Worm (Caenorhabditis elegans) whole organism, L1 larva: ENCODE data around the gene cua-1.

Experiments
- C04F5.9 ChIP-seq: sonication (generic microtip); optimal IDR thresholded peaks from 2 replicates; lab custom pipeline; 2016; ENCODE audit warnings: missing genetic modification characterization, missing compliant biosample characterization
- C16A3.4 ChIP-seq: fragments of 150-350 bp; optimal IDR thresholded peaks from 2 replicates; lab custom pipeline; 2014; ENCODE audit warnings: missing biosample characterization, missing genetic modification characterization
- F16B12.6 ChIP-seq: fragments of 150-350 bp; optimal IDR thresholded peaks from 2 replicates; lab custom pipeline; 2014; ENCODE audit warnings: missing biosample characterization, missing genetic modification characterization
- aha-1 ChIP-seq: fragments of 150-350 bp; optimal IDR thresholded peaks from 2 replicates; lab custom pipeline; 2014; ENCODE audit warnings: missing biosample characterization, missing genetic modification characterization
- alr-1 ChIP-seq: fragments of 200-800 bp; sonication (Bioruptor generic); optimal IDR thresholded peaks from 2 replicates; lab custom pipeline; 2018; ENCODE audit warnings: borderline replicate concordance, mild to moderate bottlenecking, missing genetic modification characterization, missing compliant biosample characterization
- blmp-1 ChIP-seq: fragments of 150-350 bp; optimal IDR thresholded peaks from 2 replicates; lab custom pipeline; 2014; ENCODE audit warnings: missing biosample characterization, missing genetic modification characterization
- ceh-82 ChIP-seq, 3 experiments: fragments of 150-350 bp in 1 of 3; sonication (generic microtip) in 2 of 3; optimal IDR thresholded peaks; 2 replicates each; lab custom pipeline; 2014 to 2017; ENCODE audit warnings: missing biosample characterization in 3 of 3, missing genetic modification characterization in 3 of 3
- ces-1 ChIP-seq: fragments of 150-350 bp; optimal IDR thresholded peaks from 2 replicates; lab custom pipeline; 2014; ENCODE audit warnings: missing biosample characterization, missing genetic modification reagents, missing genetic modification characterization
- dpl-1 ChIP-seq, 3 experiments: fragments of 150-350 bp in 2 of 3; sonication (generic microtip) in 1 of 3; optimal IDR thresholded peaks; 2 replicates each; lab custom pipeline; 2014 to 2017; ENCODE audit warnings: missing biosample characterization in 3 of 3, missing genetic modification characterization in 3 of 3, missing genetic modification reagents in 3 of 3
- dsc-1 ChIP-seq: sonication (generic microtip); optimal IDR thresholded peaks from 2 replicates; lab custom pipeline; 2016; ENCODE audit warnings: mild to moderate bottlenecking, missing genetic modification characterization, missing compliant biosample characterization
- efl-1 ChIP-seq, 4 experiments: fragments of 150-350 bp; optimal IDR thresholded peaks in 3 of 4; peaks in 1 of 4; 1 replicate in 1 of 4; 2 replicates in 3 of 4; lab custom pipeline; 2014; ENCODE audit warnings: missing biosample characterization in 2 of 4, missing genetic modification characterization in 2 of 4, missing genetic modification reagents in 2 of 4
- efl-3 ChIP-seq: fragments of 200-800 bp; sonication (Bioruptor generic); optimal IDR thresholded peaks from 2 replicates; lab custom pipeline; 2018; ENCODE audit warnings: mild to moderate bottlenecking, missing genetic modification characterization, missing compliant biosample characterization
- egl-13 ChIP-seq: sonication (generic microtip); optimal IDR thresholded peaks from 2 replicates; lab custom pipeline; 2016; ENCODE audit warnings: missing genotype, missing genetic modification reagents, missing genetic modification characterization, missing compliant biosample characterization
- egl-27 ChIP-seq, 2 experiments: fragments of 150-350 bp in 1 of 2; sonication (generic microtip); optimal IDR thresholded peaks; 3 replicates each; lab custom pipeline; 2017 to 2018; ENCODE audit warnings: missing biosample characterization in 2 of 2, missing genetic modification characterization in 2 of 2, missing genetic modification reagents in 2 of 2
- fkh-4 ChIP-seq: sonication (generic microtip); optimal IDR thresholded peaks from 2 replicates; lab custom pipeline; 2016; ENCODE audit warnings: missing compliant biosample characterization, missing genetic modification characterization, borderline replicate concordance
- fkh-8 ChIP-seq: sonication (generic microtip); optimal IDR thresholded peaks from 2 replicates; lab custom pipeline; 2016; ENCODE audit warnings: mild to moderate bottlenecking, missing genetic modification characterization, missing compliant biosample characterization
- hlh-17 ChIP-seq: fragments of 200-800 bp; sonication (Bioruptor generic); optimal IDR thresholded peaks from 2 replicates; lab custom pipeline; 2018; ENCODE audit warnings: missing genetic modification characterization, mild to moderate bottlenecking, missing compliant biosample characterization, moderate library complexity, borderline replicate concordance
- isw-1 ChIP-seq: fragments of 200-800 bp; sonication (Bioruptor generic); IDR thresholded peaks from 2 replicates; pipeline ENCODE4 v1.3.6; 2022; ENCODE audit warnings: missing genetic modification characterization, missing compliant biosample characterization
- lin-13 ChIP-seq: fragments of 150-350 bp; optimal IDR thresholded peaks from 2 replicates; lab custom pipeline; 2014; ENCODE audit warnings: missing biosample characterization, missing genetic modification reagents, missing genetic modification characterization
- lin-14 ChIP-seq: fragments of 200-800 bp; sonication (Bioruptor generic); optimal IDR thresholded peaks from 2 replicates; lab custom pipeline; 2018; ENCODE audit warnings: mild to moderate bottlenecking, missing genetic modification characterization, moderate library complexity, missing compliant biosample characterization
- lin-15B ChIP-seq: fragments of 150-350 bp; sonication (generic microtip); optimal IDR thresholded peaks from 3 replicates; lab custom pipeline; 2014; ENCODE audit warnings: missing biosample characterization, missing genetic modification characterization
- lin-35 ChIP-seq, 2 experiments: fragments of 150-350 bp; optimal IDR thresholded peaks; 2 replicates each; lab custom pipeline; 2014; ENCODE audit warnings: missing biosample characterization in 2 of 2, missing genetic modification characterization in 2 of 2, missing genetic modification reagents in 2 of 2
- lin-39 ChIP-seq: fragments of 150-350 bp; optimal IDR thresholded peaks from 2 replicates; lab custom pipeline; 2014; ENCODE audit warnings: missing biosample characterization, missing genetic modification reagents, missing genetic modification characterization
- lir-3 ChIP-seq: sonication (generic microtip); optimal IDR thresholded peaks from 2 replicates; lab custom pipeline; 2016; ENCODE audit warnings: mild to moderate bottlenecking, missing genetic modification characterization, moderate library complexity, missing compliant biosample characterization; ENCODE audit not compliant: poor library complexity
- lsy-2 ChIP-seq, 2 experiments: fragments of 150-350 bp; optimal IDR thresholded peaks; 2 replicates each; lab custom pipeline; 2014; ENCODE audit warnings: missing biosample characterization in 2 of 2, missing genetic modification characterization in 2 of 2
- mdl-1 ChIP-seq, 2 experiments: fragments of 150-350 bp; optimal IDR thresholded peaks; 2 replicates each; lab custom pipeline; 2014 to 2017; ENCODE audit warnings: missing biosample characterization in 2 of 2, missing genetic modification characterization in 2 of 2, inconsistent platforms in 1 of 2
- mef-2 ChIP-seq: fragments of 150-350 bp; optimal IDR thresholded peaks from 2 replicates; lab custom pipeline; 2014; ENCODE audit warnings: missing biosample characterization, missing genetic modification characterization
- mep-1 ChIP-seq: fragments of 150-350 bp; optimal IDR thresholded peaks from 2 replicates; lab custom pipeline; 2014; ENCODE audit warnings: missing biosample characterization, missing genetic modification characterization
- nhr-11 ChIP-seq: fragments of 150-350 bp; optimal IDR thresholded peaks from 2 replicates; lab custom pipeline; 2014; ENCODE audit warnings: missing biosample characterization, missing genetic modification characterization
- nhr-19 ChIP-seq: fragments of 200-800 bp; sonication (Bioruptor generic); conservative IDR thresholded peaks from 2 replicates; pipeline ENCODE4 v1.3.6; 2022; ENCODE audit warnings: missing genetic modification characterization, missing compliant biosample characterization
- nhr-20 ChIP-seq: sonication (generic microtip); optimal IDR thresholded peaks from 2 replicates; lab custom pipeline; 2016; ENCODE audit warnings: mild to moderate bottlenecking, missing genetic modification characterization, missing compliant biosample characterization
- nhr-28 ChIP-seq: fragments of 150-350 bp; optimal IDR thresholded peaks from 2 replicates; lab custom pipeline; 2014; ENCODE audit warnings: missing biosample characterization, missing genetic modification characterization
- nhr-76 ChIP-seq: sonication (generic microtip); optimal IDR thresholded peaks from 2 replicates; lab custom pipeline; 2017; ENCODE audit warnings: missing biosample characterization, missing genetic modification characterization
- nhr-85 ChIP-seq: sonication (generic microtip); peaks from one replicate; lab custom pipeline; 2016; ENCODE audit warnings: missing genetic modification characterization, inconsistent platforms, missing compliant biosample characterization
- pqm-1 ChIP-seq: sonication (generic microtip); optimal IDR thresholded peaks from 3 replicates; lab custom pipeline; 2017; ENCODE audit warnings: missing biosample characterization, missing genetic modification characterization
- rnt-1 ChIP-seq: sonication (generic microtip); optimal IDR thresholded peaks from 2 replicates; lab custom pipeline; 2016; ENCODE audit warnings: mild to moderate bottlenecking, missing genetic modification characterization, moderate library complexity, missing compliant biosample characterization
- snpc-4 ChIP-seq: fragments of 150-350 bp; optimal IDR thresholded peaks from 2 replicates; lab custom pipeline; 2014; ENCODE audit warnings: missing biosample characterization, missing genetic modification characterization
- sptf-1 ChIP-seq: fragments of 150-350 bp; optimal IDR thresholded peaks from 2 replicates; lab custom pipeline; 2014; ENCODE audit warnings: missing biosample characterization, missing genetic modification characterization
- tlp-1 ChIP-seq: fragments of 150-350 bp; optimal IDR thresholded peaks from 2 replicates; lab custom pipeline; 2014; ENCODE audit warnings: missing biosample characterization, missing genetic modification characterization
- unc-130 ChIP-seq: fragments of 150-350 bp; optimal IDR thresholded peaks from 2 replicates; lab custom pipeline; 2017; ENCODE audit warnings: missing biosample characterization, missing genetic modification characterization, inconsistent platforms
- unc-62 ChIP-seq: fragments of 150-350 bp; optimal IDR thresholded peaks from 2 replicates; lab custom pipeline; 2014; ENCODE audit warnings: missing biosample characterization, missing genetic modification reagents, missing genetic modification characterization
- unc-98 ChIP-seq: fragments of 200-800 bp; sonication (Bioruptor generic); IDR thresholded peaks from 2 replicates; pipeline ENCODE4 v1.3.6; 2022; ENCODE audit warnings: missing genetic modification characterization, missing compliant biosample characterization
- vab-15 ChIP-seq: sonication (generic microtip); optimal IDR thresholded peaks from 2 replicates; lab custom pipeline; 2017; ENCODE audit warnings: missing genotype, mild to moderate bottlenecking, missing genetic modification characterization, missing compliant biosample characterization
- zag-1 ChIP-seq: fragments of 150-350 bp; optimal IDR thresholded peaks from 2 replicates; lab custom pipeline; 2014; ENCODE audit warnings: missing biosample characterization, missing genetic modification characterization
- zip-4 ChIP-seq: fragments of 200-800 bp; sonication (Bioruptor generic); optimal IDR thresholded peaks from 2 replicates; lab custom pipeline; 2018; ENCODE audit warnings: mild to moderate bottlenecking, missing genetic modification characterization, moderate library complexity, missing compliant biosample characterization

cua-1 gene

ce11 chrIII:13462965-13463783, 8.1 kb upstream of the cua-1 start, which contains the start of gene ant-1.1 (continued):
- TF ChIP-seq lin-35 (GFP tag; optimal IDR thresholded peaks at IDR 0.05; lab: Kevin White, UChicago): peak; percentile 98
- peak; percentile 96 for TF ChIP-seq nhr-85 (tag; lab: Kevin White, UChicago)
- TF ChIP-seq alr-1 (tag; lab: Kevin White, UChicago): no peak
- peak; percentile 57 for TF ChIP-seq snpc-4 (tag; lab: Kevin White, UChicago)
- peak in 1 of 2 experiments; percentile 73 for TF ChIP-seq mdl-1 (tag; optimal IDR thresholded peaks at IDR 0.05; lab: Kevin White, UChicago)
- peak; percentile 93 for TF ChIP-seq lin-14
- peak; percentile 95 for TF ChIP-seq nhr-20
- peak; percentile 96 for TF ChIP-seq vab-15 (tag; lab: Kevin White, UChicago)
- TF ChIP-seq ces-1: no peak
- TF ChIP-seq nhr-76 (tag; lab: Kevin White, UChicago): no peak
- peak; percentile 67; the same call in 1 of the 2 replicates for TF ChIP-seq unc-98 (GFP tag; lab: Robert Waterston, UW)
- TF ChIP-seq lin-13 (GFP tag; lab: Kevin White, UChicago): peak; percentile 96
- TF ChIP-seq F16B12.6: peak; percentile 72
- peak; percentile 94 for TF ChIP-seq lin-15B (tag; lab: Kevin White, UChicago)
- TF ChIP-seq blmp-1 (tag; lab: Kevin White, UChicago): peak; percentile 44
- TF ChIP-seq lsy-2 (tag; optimal IDR thresholded peaks at IDR 0.05; lab: Kevin White, UChicago): peak; percentile 99
- peak; percentile 78 for TF ChIP-seq lir-3
- TF ChIP-seq lin-39 (tag; lab: Kevin White, UChicago): peak; percentile 75
- TF ChIP-seq zag-1: no peak
- peak; percentile 97 for TF ChIP-seq nhr-19 (GFP tag; lab: Robert Waterston, UW)
- TF ChIP-seq efl-1 (optimal IDR thresholded peaks at IDR 0.05; lab: Kevin White, UChicago): peak; percentile 90 to 99
- TF ChIP-seq efl-1 (GFP tag; optimal IDR thresholded peaks at IDR 0.05 in 1 of 2; lab: Kevin White, UChicago): peak; percentile 98 to 100
- no peak for TF ChIP-seq fkh-4 (tag; lab: Kevin White, UChicago)
- TF ChIP-seq mep-1 (tag; lab: Kevin White, UChicago): peak; percentile 92
- peak; percentile 90 for TF ChIP-seq unc-130
- no peak for TF ChIP-seq tlp-1 (tag; lab: Kevin White, UChicago)
- TF ChIP-seq C16A3.4 (tag; lab: Kevin White, UChicago): peak; percentile 94
- TF ChIP-seq C04F5.9 (tag; lab: Kevin White, UChicago): peak; percentile 70
- peak in 1 of 2 experiments; percentile 32 for TF ChIP-seq egl-27 (tag; optimal IDR thresholded peaks at IDR 0.05; lab: Kevin White, UChicago)
- peak; percentile 71 for TF ChIP-seq mef-2
- peak; percentile 61 for TF ChIP-seq nhr-11
- no peak for TF ChIP-seq nhr-28 (tag; lab: Kevin White, UChicago)
- no peak for TF ChIP-seq pqm-1 (tag; lab: Kevin White, UChicago)
- no peak for TF ChIP-seq sptf-1 (tag; lab: Kevin White, UChicago)
- peak; percentile 16 for TF ChIP-seq efl-3 (GFP tag; lab: Kevin White, UChicago)
- peak; percentile 96 for TF ChIP-seq rnt-1 (tag; lab: Kevin White, UChicago)
- peak; percentile 87 for TF ChIP-seq zip-4 (GFP tag; lab: Kevin White, UChicago)
- TF ChIP-seq dsc-1 (tag; lab: Kevin White, UChicago): peak; percentile 96
- TF ChIP-seq fkh-8 (tag; lab: Kevin White, UChicago): peak; percentile 98
- TF ChIP-seq hlh-17 (GFP tag; lab: Kevin White, UChicago): no peak
- peak; percentile 97 for TF ChIP-seq isw-1 (GFP tag; lab: Robert Waterston, UW)
- peak; percentile 87 to 99 (median 95) for TF ChIP-seq ceh-82 (tag; optimal IDR thresholded peaks at IDR 0.05; lab: Kevin White, UChicago)
- TF ChIP-seq egl-13 (tag; lab: Kevin White, UChicago): peak; percentile 90
- no peak for TF ChIP-seq unc-62 (GFP tag; lab: Kevin White, UChicago)
- peak; percentile 97 to 98 (median 97) for TF ChIP-seq dpl-1 (GFP tag; optimal IDR thresholded peaks at IDR 0.05; lab: Kevin White, UChicago)
- TF ChIP-seq aha-1 (tag; lab: Kevin White, UChicago): peak; percentile 46
